Fruit fly (Drosophila melanogaster) S2 (cell line): ENCODE data around the gene ari-1.

Source experiments
- CG8478 ChIP-seq: fragments of >200 bp; optimal IDR thresholded peaks from 2 replicates; lab custom pipeline; 2018
- CTCF ChIP-seq, 2 experiments: fragments of >200 bp; optimal IDR thresholded peaks; 2 replicates each; lab custom pipeline; 2018

ari-1 gene

dm6 chrX:18136910-18137849, at the start of gene ari-1:
TSS of gene ari-1 (minus strand) at chrX:18137784.
- TF ChIP-seq CG8478 (lab: Kevin White, UChicago) (no peak), CTCF (optimal IDR thresholded peaks at IDR 0.05; lab: Kevin White, UChicago) (no peak)

- TF ChIP-seq CG8478 (lab: Kevin White, UChicago), result no peak
These were observed 48.4 kb upstream of the ari-1 start for dm6 chrX:18185944-18186343.

- TF ChIP-seq CG8478 (lab: Kevin White, UChicago) (no peak), CTCF (optimal IDR thresholded peaks at IDR 0.05; lab: Kevin White, UChicago) (no peak)
These were observed 43.6 kb upstream of the ari-1 start for dm6 chrX:18181152-18181551.

- no peak for TF ChIP-seq CTCF (optimal IDR thresholded peaks at IDR 0.05; lab: Kevin White, UChicago)
- no peak for TF ChIP-seq CG8478 (lab: Kevin White, UChicago)
These were observed 41.8 kb upstream of the ari-1 start, which contains the start of gene Andorra for dm6 chrX:18179372-18179771. TSS of gene Andorra (minus strand) at chrX:18179472.

- TF ChIP-seq CG8478 (lab: Kevin White, UChicago) (no peak), CTCF (optimal IDR thresholded peaks at IDR 0.05; lab: Kevin White, UChicago) (no peak)
These were observed 39.7 kb upstream of the ari-1 start, which contains the start of gene Frq2 for dm6 chrX:18177312-18177711. TSS of gene Frq2 (plus strand) at chrX:18177612.

dm6 chrX:18158967-18159366, 21.4 kb upstream of the ari-1 start:
- TF ChIP-seq CTCF (optimal IDR thresholded peaks at IDR 0.05; lab: Kevin White, UChicago) (no peak), CG8478 (lab: Kevin White, UChicago) (no peak)

dm6 chrX:18154955-18155419, 17.4 kb upstream of the ari-1 start, which contains the start of gene Frq1:
TSS of gene Frq1 (plus strand) at chrX:18155369.
- no peak for TF ChIP-seq CTCF (optimal IDR thresholded peaks at IDR 0.05; lab: Kevin White, UChicago)
- TF ChIP-seq CG8478 (lab: Kevin White, UChicago), result no peak

- TF ChIP-seq CTCF (optimal IDR thresholded peaks at IDR 0.05; lab: Kevin White, UChicago) (no peak), CG8478 (lab: Kevin White, UChicago) (no peak)
These were observed 15.4 kb upstream of the ari-1 start for dm6 chrX:18153001-18153400.

dm6 chrX:18151323-18151722, 13.7 kb upstream of the ari-1 start:
- TF ChIP-seq CG8478 (lab: Kevin White, UChicago), result no peak
- TF ChIP-seq CTCF (optimal IDR thresholded peaks at IDR 0.05; lab: Kevin White, UChicago), result no peak

dm6 chrX:18149292-18149691, 11.7 kb upstream of the ari-1 start:
- TF ChIP-seq CG8478 (lab: Kevin White, UChicago) (no peak), CTCF (optimal IDR thresholded peaks at IDR 0.05; lab: Kevin White, UChicago) (no peak)

dm6 chrX:18140932-18141587, 3.5 kb upstream of the ari-1 start:
- no peak for TF ChIP-seq CTCF (optimal IDR thresholded peaks at IDR 0.05; lab: Kevin White, UChicago)
- TF ChIP-seq CG8478 (lab: Kevin White, UChicago), result no peak

dm6 chrX:18139950-18140349, 2.4 kb upstream of the ari-1 start:
- TF ChIP-seq CG8478 (lab: Kevin White, UChicago) (no peak), CTCF (optimal IDR thresholded peaks at IDR 0.05; lab: Kevin White, UChicago) (no peak)

dm6 chrX:18138297-18138696, 713 bp upstream of the ari-1 start, which contains the start of gene CG43229:
TSS of gene CG43229 (plus strand) at chrX:18138542.
- TF ChIP-seq CTCF (optimal IDR thresholded peaks at IDR 0.05; lab: Kevin White, UChicago), result no peak
- TF ChIP-seq CG8478 (lab: Kevin White, UChicago), result no peak

dm6 chrX:18136059-18136458, 1.5 kb downstream of the ari-1 start:
- no peak for TF ChIP-seq CG8478 (lab: Kevin White, UChicago)
- no peak for TF ChIP-seq CTCF (optimal IDR thresholded peaks at IDR 0.05; lab: Kevin White, UChicago)

dm6 chrX:18130168-18130567, 7.4 kb downstream of the ari-1 start, which contains the start of gene CG43133:
TSS of gene CG43133 (minus strand) at chrX:18130178.
- TF ChIP-seq CTCF (optimal IDR thresholded peaks at IDR 0.05; lab: Kevin White, UChicago) (no peak), CG8478 (lab: Kevin White, UChicago) (no peak)
